Worm (Caenorhabditis elegans): Measurements from ENCODE around the gene srw-36.

srw-36 gene

ce11 chrV:16693732-16694131 lies 10.7 kb downstream of the srw-36 start, which contains the start of gene srw-42:
srw-42 (minus strand) TSS chrV:16693832.
- TF ChIP-seq pes-1 (GFP tag; IDR thresholded peaks at IDR 0.05) (no peak), aly-1 (tag; optimal IDR thresholded peaks at IDR 0.05) (no peak), F13C5.2 (tag; optimal IDR thresholded peaks at IDR 0.05) (no peak), tbx-11 (GFP tag; IDR thresholded peaks at IDR 0.05) (no peak)

ce11 chrV:16694538-16694937 lies 11.6 kb downstream of the srw-36 start, which contains the start of gene srz-101:
srz-101 (plus strand) TSS chrV:16694838.
- no peak for TF ChIP-seq F13C5.2 (tag; optimal IDR thresholded peaks at IDR 0.05)
- TF ChIP-seq ceh-36 (tag; optimal IDR thresholded peaks at IDR 0.05), result no peak
- TF ChIP-seq hmg-4 (GFP tag; optimal IDR thresholded peaks at IDR 0.05), result no peak
- TF ChIP-seq flt-1 (GFP tag; IDR thresholded peaks at IDR 0.05), result no peak
- TF ChIP-seq ceh-13 (GFP tag; optimal IDR thresholded peaks at IDR 0.05), result no peak
- TF ChIP-seq pes-1 (GFP tag; IDR thresholded peaks at IDR 0.05), result no peak
- no peak for TF ChIP-seq B0310.2 (tag; optimal IDR thresholded peaks at IDR 0.05)
- TF ChIP-seq aly-1 (tag; optimal IDR thresholded peaks at IDR 0.05), result no peak
- no peak for TF ChIP-seq tbx-11 (GFP tag; IDR thresholded peaks at IDR 0.05)
- TF ChIP-seq hmbx-1 (tag; optimal IDR thresholded peaks at IDR 0.05), result no peak
- TF ChIP-seq sea-1 (GFP tag; conservative IDR thresholded peaks at IDR 0.05), result no peak
- no peak for TF ChIP-seq hnd-1 (tag; optimal IDR thresholded peaks at IDR 0.05)

- TF ChIP-seq sea-1 (GFP tag; conservative IDR thresholded peaks at IDR 0.05) (no peak), tbx-11 (GFP tag; IDR thresholded peaks at IDR 0.05) (no peak), hnd-1 (tag; optimal IDR thresholded peaks at IDR 0.05) (no peak), scrt-1 (GFP tag; IDR thresholded peaks at IDR 0.05) (no peak), hmbx-1 (tag; optimal IDR thresholded peaks at IDR 0.05) (no peak), F13C5.2 (tag; optimal IDR thresholded peaks at IDR 0.05) (no peak), hmg-4 (GFP tag; optimal IDR thresholded peaks at IDR 0.05) (no peak), ceh-36 (tag; optimal IDR thresholded peaks at IDR 0.05) (no peak), aly-1 (tag; optimal IDR thresholded peaks at IDR 0.05) (no peak), ets-7 (tag; optimal IDR thresholded peaks at IDR 0.05) (no peak), tra-4 (tag; optimal IDR thresholded peaks at IDR 0.05) (no peak), B0310.2 (tag; optimal IDR thresholded peaks at IDR 0.05) (no peak), ama-1 (optimal IDR thresholded peaks at IDR 0.05) (no peak), tbx-37 (GFP tag; conservative IDR thresholded peaks at IDR 0.05) (no peak), pes-1 (GFP tag; IDR thresholded peaks at IDR 0.05) (no peak), ceh-13 (GFP tag; optimal IDR thresholded peaks at IDR 0.05) (no peak), flt-1 (GFP tag; IDR thresholded peaks at IDR 0.05) (no peak)
Observed at ce11 chrV:16695499-16695898, 12.5 kb downstream of the srw-36 start.

ce11 chrV:16697178-16697577 lies 14.2 kb downstream of the srw-36 start, which contains the start of gene srw-41:
srw-41 (plus strand) TSS chrV:16697478.
- TF ChIP-seq hmbx-1 (tag; optimal IDR thresholded peaks at IDR 0.05), result no peak
- TF ChIP-seq sea-1 (GFP tag; conservative IDR thresholded peaks at IDR 0.05), result no peak
- no peak for TF ChIP-seq ceh-13 (GFP tag; optimal IDR thresholded peaks at IDR 0.05)
- TF ChIP-seq ets-7 (tag; optimal IDR thresholded peaks at IDR 0.05), result no peak
- no peak for TF ChIP-seq hmg-4 (GFP tag; optimal IDR thresholded peaks at IDR 0.05)
- TF ChIP-seq F13C5.2 (tag; optimal IDR thresholded peaks at IDR 0.05), result no peak
- no peak for TF ChIP-seq tbx-37 (GFP tag; conservative IDR thresholded peaks at IDR 0.05)
- no peak for TF ChIP-seq pes-1 (GFP tag; IDR thresholded peaks at IDR 0.05)
- no peak for TF ChIP-seq tra-4 (tag; optimal IDR thresholded peaks at IDR 0.05)
- TF ChIP-seq aly-1 (tag; optimal IDR thresholded peaks at IDR 0.05), result no peak
- TF ChIP-seq tbx-11 (GFP tag; IDR thresholded peaks at IDR 0.05), result no peak
- no peak for TF ChIP-seq ceh-36 (tag; optimal IDR thresholded peaks at IDR 0.05)
- TF ChIP-seq flt-1 (GFP tag; IDR thresholded peaks at IDR 0.05), result no peak
- no peak for TF ChIP-seq scrt-1 (GFP tag; IDR thresholded peaks at IDR 0.05)

ce11 chrV:16699752-16700259 lies 16.8 kb downstream of the srw-36 start, which contains the start of gene Y70C5C.1:
Y70C5C.1 (plus strand) TSS chrV:16700209.
- peak; percentile 71 for TF ChIP-seq hmbx-1 (tag; optimal IDR thresholded peaks at IDR 0.05)
- TF ChIP-seq pes-1 (GFP tag; IDR thresholded peaks at IDR 0.05), result no peak; the same call in 1 of the 2 replicates
- TF ChIP-seq tbx-11 (GFP tag; IDR thresholded peaks at IDR 0.05), result peak; percentile 68
- TF ChIP-seq ceh-36 (tag; optimal IDR thresholded peaks at IDR 0.05), result peak; percentile 51
- TF ChIP-seq hnd-1 (tag; optimal IDR thresholded peaks at IDR 0.05), result peak; percentile 63
- no peak for TF ChIP-seq F13C5.2 (tag; optimal IDR thresholded peaks at IDR 0.05)

ce11 chrV:16706549-16706948 lies 23.6 kb downstream of the srw-36 start, which contains the start of gene clec-9:
clec-9 (minus strand) TSS chrV:16706649.
- no peak for TF ChIP-seq pes-1 (GFP tag; IDR thresholded peaks at IDR 0.05)
- no peak for TF ChIP-seq F13C5.2 (tag; optimal IDR thresholded peaks at IDR 0.05)
- no peak for TF ChIP-seq tbx-37 (GFP tag; conservative IDR thresholded peaks at IDR 0.05)
- TF ChIP-seq hmbx-1 (tag; optimal IDR thresholded peaks at IDR 0.05), result no peak
- no peak for TF ChIP-seq scrt-1 (GFP tag; IDR thresholded peaks at IDR 0.05)

- TF ChIP-seq scrt-1 (GFP tag; IDR thresholded peaks at IDR 0.05), result no peak
- TF ChIP-seq aly-1 (tag; optimal IDR thresholded peaks at IDR 0.05), result no peak
- no peak for TF ChIP-seq hmg-4 (GFP tag; optimal IDR thresholded peaks at IDR 0.05)
- TF ChIP-seq ets-7 (tag; optimal IDR thresholded peaks at IDR 0.05), result no peak
- TF ChIP-seq hmbx-1 (tag; optimal IDR thresholded peaks at IDR 0.05), result no peak
- no peak for TF ChIP-seq flt-1 (GFP tag; IDR thresholded peaks at IDR 0.05)
- TF ChIP-seq pes-1 (GFP tag; IDR thresholded peaks at IDR 0.05), result no peak
- TF ChIP-seq tbx-37 (GFP tag; conservative IDR thresholded peaks at IDR 0.05), result no peak
- no peak for TF ChIP-seq tra-4 (tag; optimal IDR thresholded peaks at IDR 0.05)
Observed at ce11 chrV:16713797-16714196, 30.8 kb downstream of the srw-36 start.

ce11 chrV:16716574-16716973 lies 33.6 kb downstream of the srw-36 start, which contains the start of gene srh-137:
srh-137 (minus strand) TSS chrV:16716674.
- TF ChIP-seq ama-1 (optimal IDR thresholded peaks at IDR 0.05), result no peak
- TF ChIP-seq hmg-4 (GFP tag; optimal IDR thresholded peaks at IDR 0.05), result no peak
- TF ChIP-seq tra-4 (tag; optimal IDR thresholded peaks at IDR 0.05), result no peak
- no peak for TF ChIP-seq aly-1 (tag; optimal IDR thresholded peaks at IDR 0.05)
- TF ChIP-seq ets-7 (tag; optimal IDR thresholded peaks at IDR 0.05), result no peak
- TF ChIP-seq tbx-37 (GFP tag; conservative IDR thresholded peaks at IDR 0.05), result no peak
- TF ChIP-seq flt-1 (GFP tag; IDR thresholded peaks at IDR 0.05), result no peak
- TF ChIP-seq hmbx-1 (tag; optimal IDR thresholded peaks at IDR 0.05), result no peak
